Worm (Caenorhabditis elegans) whole organism, L4 larva: ENCODE results near the gene T10B5.4.
A peak's percentile ranks its signal among the peaks of the same experiment; 100 is the strongest.

Experiments
- F26F4.8 ChIP-seq: fragments of 200-800 bp; sonication (Bioruptor generic); conservative IDR thresholded peaks from 2 replicates; pipeline ENCODE4 v1.3.6; 2022; ENCODE audit warnings: missing genetic modification characterization, missing compliant biosample characterization
- F37D6.2 ChIP-seq: sonication (generic microtip); optimal IDR thresholded peaks from 2 replicates; lab custom pipeline; 2016; ENCODE audit warnings: mild to moderate bottlenecking, missing genetic modification characterization, missing compliant biosample characterization
- R02D3.7 ChIP-seq: fragments of 150-350 bp; sonication (generic microtip); optimal IDR thresholded peaks from 3 replicates; lab custom pipeline; 2014; ENCODE audit warnings: missing biosample characterization, missing genetic modification characterization
- T26A8.4 ChIP-seq: fragments of 200-800 bp; sonication (Bioruptor generic); IDR thresholded peaks from 2 replicates; pipeline ENCODE4 v1.3.6; 2022; ENCODE audit warnings: missing genetic modification characterization, missing compliant biosample characterization
- Y5F2A.4 ChIP-seq: fragments of 200-800 bp; sonication (Bioruptor generic); optimal IDR thresholded peaks from 2 replicates; lab custom pipeline; 2018; ENCODE audit warnings: mild to moderate bottlenecking, missing genetic modification characterization, missing compliant biosample characterization
- Y75B8A.6 ChIP-seq: fragments of 200-800 bp; sonication (Bioruptor generic); IDR thresholded peaks from 2 replicates; pipeline ENCODE4 v1.3.6; 2022; ENCODE audit warnings: missing genetic modification reagents, missing genetic modification characterization, missing compliant biosample characterization
- aha-1 ChIP-seq: fragments of 150-350 bp; peaks from one replicate; lab custom pipeline; 2014; ENCODE audit warnings: missing biosample characterization, missing genetic modification characterization
- aly-2 ChIP-seq: sonication (generic microtip); optimal IDR thresholded peaks from 2 replicates; lab custom pipeline; 2018; ENCODE audit warnings: missing biosample characterization, missing genetic modification characterization
- arid-1 ChIP-seq: fragments of 200-800 bp; sonication (Bioruptor generic); conservative IDR thresholded peaks from 2 replicates; pipeline ENCODE4 v1.3.6; 2022; ENCODE audit warnings: missing genetic modification reagents, missing genetic modification characterization, missing compliant biosample characterization
- ceh-44 ChIP-seq: fragments of 200-800 bp; sonication (Bioruptor generic); IDR thresholded peaks from 2 replicates; pipeline ENCODE4 v1.3.6; 2022; ENCODE audit warnings: missing genetic modification reagents, missing genetic modification characterization, missing compliant biosample characterization
- ceh-62 ChIP-seq: sonication (generic microtip); optimal IDR thresholded peaks from 2 replicates; lab custom pipeline; 2017; ENCODE audit warnings: missing biosample characterization, missing genetic modification characterization
- daf-16 ChIP-seq, 3 experiments: sonication (generic microtip); optimal IDR thresholded peaks; 2 replicates each; lab custom pipeline; 2016 to 2017; ENCODE audit warnings: missing genetic modification characterization in 3 of 3, missing genetic modification reagents in 3 of 3, mild to moderate bottlenecking in 2 of 3, missing compliant biosample characterization in 2 of 3, missing biosample characterization in 1 of 3, moderate library complexity in 1 of 3
- daf-19 ChIP-seq: fragments of 200-800 bp; sonication (Bioruptor generic); conservative IDR thresholded peaks from 2 replicates; pipeline ENCODE4 v1.3.6; 2022; ENCODE audit warnings: missing genetic modification characterization, missing compliant biosample characterization
- daf-8 ChIP-seq: fragments of 200-800 bp; sonication (Bioruptor generic); IDR thresholded peaks from 2 replicates; pipeline ENCODE4 v1.3.6; 2022; ENCODE audit warnings: missing genetic modification characterization, missing compliant biosample characterization
- dmd-9 ChIP-seq: fragments of 200-800 bp; sonication (Bioruptor generic); IDR thresholded peaks from 2 replicates; pipeline ENCODE4 v1.3.6; 2022; ENCODE audit warnings: missing genetic modification reagents, missing genetic modification characterization, missing compliant biosample characterization
- dpl-1 ChIP-seq: fragments of 150-350 bp; optimal IDR thresholded peaks from 2 replicates; lab custom pipeline; 2014; ENCODE audit warnings: missing biosample characterization, missing genetic modification reagents, missing genetic modification characterization
- dve-1 ChIP-seq: sonication (generic microtip); optimal IDR thresholded peaks from 2 replicates; lab custom pipeline; 2017; ENCODE audit warnings: antibody characterized with exemption, mild to moderate bottlenecking, missing genetic modification characterization, missing compliant biosample characterization; ENCODE audit not compliant: insufficient read depth
- egl-27 ChIP-seq: sonication (generic microtip); optimal IDR thresholded peaks from 3 replicates; lab custom pipeline; 2017; ENCODE audit warnings: missing biosample characterization, missing genetic modification reagents, missing genetic modification characterization
- fkh-10 ChIP-seq: fragments of 150-350 bp; optimal IDR thresholded peaks from 2 replicates; lab custom pipeline; 2014; ENCODE audit warnings: missing biosample characterization, missing genetic modification reagents, missing genetic modification characterization
- hlh-11 ChIP-seq: fragments of 200-800 bp; sonication (Bioruptor generic); optimal IDR thresholded peaks from 2 replicates; lab custom pipeline; 2018; ENCODE audit warnings: mild to moderate bottlenecking, missing genetic modification characterization, missing compliant biosample characterization
- hlh-30 ChIP-seq: sonication (generic microtip); optimal IDR thresholded peaks from 2 replicates; lab custom pipeline; 2017; ENCODE audit warnings: antibody characterized with exemption, mild to moderate bottlenecking, missing genetic modification characterization, missing compliant biosample characterization; ENCODE audit not compliant: insufficient read depth
- jun-1 ChIP-seq: fragments of 150-350 bp; optimal IDR thresholded peaks from 2 replicates; lab custom pipeline; 2014; ENCODE audit warnings: missing biosample characterization, missing genetic modification reagents, missing genetic modification characterization
- lin-1 ChIP-seq: fragments of 200-800 bp; sonication (Bioruptor generic); IDR thresholded peaks from 2 replicates; pipeline ENCODE4 v1.3.6; 2022; ENCODE audit warnings: missing genetic modification reagents, missing genetic modification characterization, missing compliant biosample characterization
- lin-13 ChIP-seq: fragments of 150-350 bp; optimal IDR thresholded peaks from 2 replicates; lab custom pipeline; 2014; ENCODE audit warnings: missing biosample characterization, missing genetic modification reagents, missing genetic modification characterization
- lir-3 ChIP-seq: sonication (generic microtip); optimal IDR thresholded peaks from 2 replicates; lab custom pipeline; 2016; ENCODE audit warnings: mild to moderate bottlenecking, missing genetic modification characterization, missing compliant biosample characterization
- lsy-2 ChIP-seq, 2 experiments: fragments of 150-350 bp in 1 of 2; sonication (generic microtip) in 1 of 2; optimal IDR thresholded peaks; 2 replicates each; lab custom pipeline; 2014 to 2017; ENCODE audit warnings: missing biosample characterization in 2 of 2, missing genetic modification characterization in 2 of 2
- madf-5 ChIP-seq, 2 experiments: fragments of 200-800 bp; sonication (Bioruptor generic); IDR thresholded peaks; 2 replicates each; pipeline ENCODE4 v1.3.6; 2022; ENCODE audit warnings: missing compliant biosample characterization in 2 of 2, missing genetic modification characterization in 2 of 2
- mdt-29 ChIP-seq: fragments of 200-800 bp; sonication (Bioruptor generic); IDR thresholded peaks from 2 replicates; pipeline ENCODE4 v1.3.6; 2022; ENCODE audit warnings: missing genetic modification reagents, missing genetic modification characterization, missing compliant biosample characterization
- mep-1 ChIP-seq: fragments of 150-350 bp; sonication (generic microtip); optimal IDR thresholded peaks from 3 replicates; lab custom pipeline; 2014; ENCODE audit warnings: missing biosample characterization, missing genetic modification characterization
- mxl-3 ChIP-seq: fragments of 200-800 bp; sonication (Bioruptor generic); optimal IDR thresholded peaks from 2 replicates; lab custom pipeline; 2018; ENCODE audit warnings: mild to moderate bottlenecking, missing genetic modification characterization, missing compliant biosample characterization
- nhr-10 ChIP-seq: fragments of 150-350 bp; optimal IDR thresholded peaks from 2 replicates; lab custom pipeline; 2014; ENCODE audit warnings: missing biosample characterization, missing genetic modification characterization
- nhr-11 ChIP-seq: fragments of 150-350 bp; optimal IDR thresholded peaks from 2 replicates; lab custom pipeline; 2014; ENCODE audit warnings: missing biosample characterization, missing genetic modification characterization
- nhr-28 ChIP-seq: fragments of 150-350 bp; optimal IDR thresholded peaks from 2 replicates; lab custom pipeline; 2014; ENCODE audit warnings: missing biosample characterization, missing genetic modification characterization
- nhr-41 ChIP-seq: fragments of 200-800 bp; sonication (Bioruptor generic); IDR thresholded peaks from 2 replicates; pipeline ENCODE4 v1.3.6; 2022; ENCODE audit warnings: missing genetic modification reagents, missing genetic modification characterization, missing compliant biosample characterization
- nhr-48 ChIP-seq: sonication (generic microtip); optimal IDR thresholded peaks from 2 replicates; lab custom pipeline; 2016; ENCODE audit warnings: mild to moderate bottlenecking, missing genetic modification characterization, missing compliant biosample characterization
- nhr-76 ChIP-seq: fragments of 150-350 bp; optimal IDR thresholded peaks from 2 replicates; lab custom pipeline; 2014; ENCODE audit warnings: missing biosample characterization, missing genetic modification characterization
- nhr-77 ChIP-seq: fragments of 150-350 bp; optimal IDR thresholded peaks from 2 replicates; lab custom pipeline; 2014; ENCODE audit warnings: missing biosample characterization, missing genetic modification characterization
- php-3 ChIP-seq: fragments of 200-800 bp; sonication (Bioruptor generic); IDR thresholded peaks from 2 replicates; pipeline ENCODE4 v1.3.6; 2022; ENCODE audit warnings: missing genetic modification reagents, missing genetic modification characterization, missing compliant biosample characterization
- pqm-1 ChIP-seq: sonication (generic microtip); optimal IDR thresholded peaks from 2 replicates; lab custom pipeline; 2017; ENCODE audit warnings: missing biosample characterization, missing genetic modification characterization
- set-16 ChIP-seq: fragments of 200-800 bp; sonication (Bioruptor generic); IDR thresholded peaks from 2 replicates; pipeline ENCODE4 v1.3.6; 2022; ENCODE audit warnings: missing genetic modification reagents, missing genetic modification characterization, missing compliant biosample characterization
- skn-1 ChIP-seq: fragments of 150-350 bp; optimal IDR thresholded peaks from 2 replicates; lab custom pipeline; 2014; ENCODE audit warnings: missing biosample characterization, missing genetic modification characterization
- snpc-1.2 ChIP-seq: fragments of 200-800 bp; sonication (Bioruptor generic); IDR thresholded peaks from 2 replicates; pipeline ENCODE4 v1.3.6; 2022; ENCODE audit warnings: missing genetic modification reagents, missing genetic modification characterization, missing compliant biosample characterization
- spr-1 ChIP-seq: sonication (generic microtip); optimal IDR thresholded peaks from 2 replicates; lab custom pipeline; 2016; ENCODE audit warnings: mild to moderate bottlenecking, missing genetic modification characterization, missing compliant biosample characterization
- unc-39 ChIP-seq: sonication (generic microtip); optimal IDR thresholded peaks from 2 replicates; lab custom pipeline; 2017; ENCODE audit warnings: missing biosample characterization, missing genetic modification characterization
- zag-1 ChIP-seq: fragments of 150-350 bp; optimal IDR thresholded peaks from 2 replicates; lab custom pipeline; 2014; ENCODE audit warnings: missing biosample characterization, missing genetic modification characterization
- zfp-3 ChIP-seq: fragments of 200-800 bp; sonication (Bioruptor generic); conservative IDR thresholded peaks from 2 replicates; pipeline ENCODE4 v1.3.6; 2022; ENCODE audit warnings: missing genetic modification reagents, missing genetic modification characterization, missing compliant biosample characterization
- zip-11 ChIP-seq: fragments of 200-800 bp; sonication (Bioruptor generic); IDR thresholded peaks from 2 replicates; pipeline ENCODE4 v1.3.6; 2022; ENCODE audit warnings: missing genetic modification characterization, missing compliant biosample characterization
- ztf-7 ChIP-seq: fragments of 150-350 bp; optimal IDR thresholded peaks from 2 replicates; lab custom pipeline; 2014; ENCODE audit warnings: missing biosample characterization, missing genetic modification characterization

The T10B5.4 gene

DNA sequence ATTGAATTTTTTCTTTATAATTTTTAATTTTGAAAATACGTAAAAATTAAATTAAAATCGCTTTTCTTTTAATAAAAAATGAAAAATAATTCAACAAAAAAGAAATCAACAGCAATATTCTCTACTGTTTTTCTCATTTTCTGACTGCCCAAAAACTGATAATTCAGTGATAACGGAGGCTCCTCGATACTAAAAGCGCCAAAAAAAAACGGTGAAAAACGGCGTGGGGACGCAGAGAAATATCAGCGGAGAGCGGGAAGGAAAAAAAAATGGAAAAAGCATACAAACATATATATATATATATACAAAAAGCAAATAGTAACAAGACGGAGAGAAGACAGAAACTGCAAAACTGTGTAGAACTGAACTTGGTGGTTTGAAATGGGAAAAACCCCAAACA lies 11.5 kb upstream of the T10B5.4 start:
- peak; percentile 33 for TF ChIP-seq nhr-77 (tag; lab: Kevin White, UChicago)
- no peak for TF ChIP-seq daf-16 (GFP tag; optimal IDR thresholded peaks at IDR 0.05; lab: Kevin White, UChicago)
- TF ChIP-seq daf-16 (tag; optimal IDR thresholded peaks at IDR 0.05; lab: Kevin White, UChicago): peak; percentile 78
- TF ChIP-seq hlh-11 (tag; lab: Kevin White, UChicago): peak; percentile 47
- TF ChIP-seq lsy-2 (tag; optimal IDR thresholded peaks at IDR 0.05; lab: Kevin White, UChicago): no peak
- TF ChIP-seq T26A8.4 (GFP tag; lab: Robert Waterston, UW): no peak
- peak; percentile 37 for TF ChIP-seq dve-1
- peak; percentile 59 for TF ChIP-seq nhr-28 (tag; lab: Kevin White, UChicago)
- peak; percentile 92 for TF ChIP-seq pqm-1 (tag; lab: Kevin White, UChicago)

DNA sequence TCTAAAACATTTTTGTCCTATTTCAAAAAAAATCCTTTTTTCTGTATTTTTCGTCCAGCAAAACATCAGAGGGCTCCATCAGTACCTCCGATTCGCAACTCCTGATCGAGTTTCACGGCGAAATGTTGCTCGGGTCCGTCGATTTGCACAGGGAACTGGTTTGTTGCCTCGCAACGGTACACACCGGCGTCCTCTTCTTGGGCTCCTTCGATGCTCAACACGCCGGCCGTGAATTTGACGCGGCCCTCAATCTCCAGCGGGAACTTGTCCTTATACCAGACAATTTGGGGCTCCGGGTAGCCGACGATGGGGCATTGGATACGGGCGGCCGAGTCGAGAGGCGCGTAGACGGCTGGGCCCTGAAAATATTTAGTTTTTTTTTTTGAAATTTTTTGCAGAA lies 6.4 kb upstream of the T10B5.4 start:
- TF ChIP-seq set-16 (peak; percentile 66), dve-1 (no peak)

DNA sequence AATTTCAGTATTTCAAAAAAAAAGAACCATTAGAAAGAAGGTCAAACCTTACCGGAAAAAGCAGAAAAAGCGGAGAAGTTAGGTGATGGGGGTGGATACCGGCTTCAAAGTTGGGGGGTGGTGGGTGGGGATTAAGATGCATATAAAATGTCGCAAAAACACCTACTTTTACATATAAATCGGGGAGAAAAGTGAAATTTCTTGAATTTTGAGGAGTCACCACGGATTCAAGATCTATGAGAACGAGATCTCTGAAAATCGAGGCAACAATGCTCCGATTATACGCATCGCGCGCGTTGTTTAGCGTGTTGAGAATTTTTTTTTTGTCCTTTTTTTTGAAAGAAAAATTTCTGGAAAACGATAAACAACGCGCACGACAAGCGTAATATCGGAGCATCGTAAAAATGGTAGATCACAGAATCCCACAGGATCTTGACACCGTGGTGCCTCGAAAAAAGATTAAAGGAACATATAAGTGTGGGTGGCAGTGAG lies 3.9 kb upstream of the T10B5.4 start:
- TF ChIP-seq zag-1 (no peak), mep-1 (tag; lab: Kevin White, UChicago) (peak; percentile 34), nhr-10 (tag; lab: Kevin White, UChicago) (no peak), T26A8.4 (GFP tag; lab: Robert Waterston, UW) (peak; percentile 72), nhr-76 (tag; lab: Kevin White, UChicago) (no peak), zfp-3 (GFP tag; lab: Robert Waterston, UW) (peak; percentile 77; the same call in 1 of the 2 replicates), mdt-29 (GFP tag; lab: Robert Waterston, UW) (peak; percentile 61; the same call in 1 of the 2 replicates), Y5F2A.4 (GFP tag; lab: Kevin White, UChicago) (peak; percentile 71), mxl-3 (GFP tag; lab: Kevin White, UChicago) (no peak), nhr-41 (no peak), hlh-30 (tag; lab: Kevin White, UChicago) (no peak), zip-11 (GFP tag; lab: Robert Waterston, UW) (no peak), aly-2 (tag; lab: Kevin White, UChicago) (no peak), ceh-44 (GFP tag; lab: Robert Waterston, UW) (no peak), lir-3 (tag; lab: Kevin White, UChicago) (no peak), ztf-7 (tag; lab: Kevin White, UChicago) (no peak), madf-5 (GFP tag; IDR thresholded peaks at IDR 0.05; lab: Robert Waterston, UW) (no peak), dpl-1 (GFP tag; lab: Kevin White, UChicago) (no peak), dmd-9 (0 out of 2 replicates have a peak, but pooled peaks have one; percentile 20), lin-13 (GFP tag; lab: Kevin White, UChicago) (no peak), skn-1 (tag; lab: Kevin White, UChicago) (no peak), R02D3.7 (no peak), nhr-11 (tag; lab: Kevin White, UChicago) (no peak), egl-27 (tag; lab: Kevin White, UChicago) (no peak), F37D6.2 (tag; lab: Kevin White, UChicago) (no peak), set-16 (no peak), aha-1 (tag; lab: Kevin White, UChicago) (peak; percentile 82), daf-19 (GFP tag; lab: Robert Waterston, UW) (no peak), F26F4.8 (no peak), nhr-77 (tag; lab: Kevin White, UChicago) (no peak), daf-8 (GFP tag; lab: Robert Waterston, UW) (no peak), jun-1 (no peak), spr-1 (peak; percentile 29), nhr-48 (tag; lab: Kevin White, UChicago) (no peak), php-3 (GFP tag; lab: Robert Waterston, UW) (peak; percentile 44; the same call in 1 of the 2 replicates), unc-39 (tag; lab: Kevin White, UChicago) (no peak), snpc-1.2 (GFP tag; lab: Robert Waterston, UW) (peak; percentile 64; the same call in 1 of the 2 replicates), lin-1 (GFP tag; lab: Robert Waterston, UW) (peak; percentile 60; the same call in 1 of the 2 replicates), ceh-62 (tag; lab: Kevin White, UChicago) (no peak), Y75B8A.6 (no peak), fkh-10 (GFP tag; lab: Kevin White, UChicago) (no peak), arid-1 (GFP tag; lab: Robert Waterston, UW) (peak; percentile 62; the same call in 1 of the 2 replicates)
